Worm (Caenorhabditis elegans) whole organism, young adult: ENCODE data around the gene rpl-11.1.

ENCODE experiments used
- Y56A3A.18 ChIP-seq: fragments of 200-800 bp; sonication (Bioruptor generic); IDR thresholded peaks from 2 replicates; pipeline ENCODE4 v1.3.6; 2022; ENCODE audit warnings: missing genetic modification reagents, missing genetic modification characterization, missing compliant biosample characterization
- attf-5 ChIP-seq: fragments of 200-800 bp; sonication (Bioruptor generic); optimal IDR thresholded peaks from 2 replicates; lab custom pipeline; 2018; ENCODE audit warnings: mild to moderate bottlenecking, missing genetic modification characterization, missing compliant biosample characterization
- ceh-58 ChIP-seq: fragments of 200-800 bp; sonication (Bioruptor generic); IDR thresholded peaks from 2 replicates; pipeline ENCODE4 v1.3.6; 2022; ENCODE audit warnings: missing genetic modification characterization, missing compliant biosample characterization
- dpl-1 ChIP-seq: fragments of 150-350 bp; optimal IDR thresholded peaks from 2 replicates; lab custom pipeline; 2014; ENCODE audit warnings: missing biosample characterization, missing genetic modification reagents, missing genetic modification characterization
- efl-1 ChIP-seq: fragments of 150-350 bp; optimal IDR thresholded peaks from 2 replicates; lab custom pipeline; 2014; ENCODE audit warnings: missing biosample characterization, missing genetic modification reagents, missing genetic modification characterization
- madf-10 ChIP-seq: sonication (generic microtip); optimal IDR thresholded peaks from 2 replicates; lab custom pipeline; 2016; ENCODE audit warnings: mild to moderate bottlenecking, missing genetic modification characterization, missing compliant biosample characterization
- nhr-179 ChIP-seq: sonication (generic microtip); optimal IDR thresholded peaks from 2 replicates; lab custom pipeline; 2016; ENCODE audit warnings: mild to moderate bottlenecking, missing genetic modification characterization, missing compliant biosample characterization
- pbrm-1 ChIP-seq: fragments of 200-800 bp; sonication (Bioruptor generic); IDR thresholded peaks from 2 replicates; pipeline ENCODE4 v1.3.6; 2022; ENCODE audit warnings: missing genetic modification reagents, missing genetic modification characterization, missing compliant biosample characterization
- sea-2 ChIP-seq: fragments of 200-800 bp; sonication (Bioruptor generic); IDR thresholded peaks from 2 replicates; pipeline ENCODE4 v1.3.6; 2022; ENCODE audit warnings: missing genetic modification characterization, missing compliant biosample characterization
- zim-3 ChIP-seq: sonication (generic microtip); optimal IDR thresholded peaks from 2 replicates; lab custom pipeline; 2017; ENCODE audit warnings: mild to moderate bottlenecking, missing genetic modification characterization, moderate library complexity, missing compliant biosample characterization
- ztf-3 ChIP-seq: fragments of 200-800 bp; sonication (Bioruptor generic); optimal IDR thresholded peaks from 2 replicates; lab custom pipeline; 2018; ENCODE audit warnings: mild to moderate bottlenecking, missing genetic modification characterization, missing compliant biosample characterization

ce11 chrV:3588223-3588622 is 2.4 kb upstream of the rpl-11.1 start:
- no peak for TF ChIP-seq ceh-58 (GFP tag; lab: Robert Waterston, UW)
- TF ChIP-seq nhr-179 (tag; lab: Kevin White, UChicago), result no peak
- no peak for TF ChIP-seq zim-3 (tag; lab: Kevin White, UChicago)
- no peak for TF ChIP-seq madf-10
- TF ChIP-seq pbrm-1 (GFP tag; lab: Robert Waterston, UW), result no peak
- TF ChIP-seq ztf-3 (GFP tag; lab: Kevin White, UChicago), result no peak
- 0 out of 2 replicates have a peak, but pooled peaks have one; percentile 20 for TF ChIP-seq Y56A3A.18 (GFP tag; lab: Robert Waterston, UW)
- TF ChIP-seq sea-2 (GFP tag; lab: Robert Waterston, UW), result no peak
- no peak for TF ChIP-seq dpl-1 (GFP tag; lab: Kevin White, UChicago)
- no peak for TF ChIP-seq efl-1
- TF ChIP-seq attf-5 (GFP tag; lab: Kevin White, UChicago), result no peak
